Fruit fly (Drosophila melanogaster) whole organism: Measurements from ENCODE around the gene Elo68beta.

Source experiments
- psq ChIP-seq: fragments of >200 bp; optimal IDR thresholded peaks from 2 replicates; lab custom pipeline; 2017
- usp ChIP-seq: fragments of >200 bp; optimal IDR thresholded peaks from 2 replicates; lab custom pipeline; 2017; ENCODE audit warnings: missing biosample characterization, missing genetic modification characterization, mixed read lengths

DNA sequence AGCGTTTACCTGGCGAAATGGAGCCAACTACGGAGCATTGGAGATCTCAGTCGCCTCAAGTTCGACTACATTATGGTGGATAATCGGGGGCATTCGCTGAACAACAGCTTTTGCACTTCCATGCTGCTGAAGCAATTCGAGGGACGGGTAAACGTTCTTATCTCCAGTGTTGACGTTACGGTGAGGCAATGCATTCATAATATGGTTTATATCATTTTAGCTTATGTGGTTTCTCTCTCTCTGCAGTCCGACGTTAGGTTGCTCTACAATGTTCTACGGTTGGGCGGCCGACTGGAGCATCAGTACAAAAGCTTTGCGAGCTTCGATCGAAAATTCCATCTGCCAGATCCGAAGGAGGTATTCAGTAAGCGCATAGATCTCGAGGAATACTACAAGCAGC lies 35.6 kb downstream of the Elo68beta start:
- TF ChIP-seq usp (GFP tag; lab: Kevin White, UChicago) (no peak), psq (no peak)
